Fruit fly (Drosophila melanogaster) whole organism, embryonic: ENCODE results near the gene CCAP.

Experiments used
- ATbp ChIP-seq: fragments of 200-800 bp; sonication (Bioruptor generic); optimal IDR thresholded peaks from 2 replicates; lab custom pipeline; 2017; ENCODE audit warnings: missing biosample characterization, mild to moderate bottlenecking, missing genetic modification characterization, missing genetic modification reagents
- B-H2 ChIP-seq: fragments of 200-800 bp; sonication (Bioruptor generic); optimal IDR thresholded peaks from 2 replicates; lab custom pipeline; 2018; ENCODE audit warnings: missing biosample characterization, mild to moderate bottlenecking, missing genetic modification characterization
- Bdp1 ChIP-seq: fragments of 200-800 bp; sonication (Bioruptor generic); optimal IDR thresholded peaks from 3 replicates; lab custom pipeline; 2016; ENCODE audit warnings: missing biosample characterization, missing genetic modification characterization
- Bgb ChIP-seq: fragments of 200-800 bp; sonication (Bioruptor generic); IDR thresholded peaks from 2 replicates; pipeline ENCODE4 v1.3.6; 2022; ENCODE audit warnings: missing biosample characterization, missing genetic modification characterization; ENCODE audit not compliant: partially characterized antibody
- CG10462 ChIP-seq: fragments of 200-800 bp; sonication (Bioruptor generic); optimal IDR thresholded peaks from 2 replicates; lab custom pipeline; 2016; ENCODE audit warnings: missing biosample characterization, missing genetic modification characterization
- CG11695 ChIP-seq: fragments of 200-800 bp; sonication (Bioruptor generic); IDR thresholded peaks from 3 replicates; pipeline ENCODE4 v1.3.6; 2022; ENCODE audit warnings: missing biosample characterization, missing genetic modification characterization
- CG1233 ChIP-seq: fragments of 200-800 bp; sonication (Bioruptor generic); optimal IDR thresholded peaks from 4 replicates; lab custom pipeline; 2018; ENCODE audit warnings: missing biosample characterization, mild to moderate bottlenecking, missing genetic modification characterization
- CG13424 ChIP-seq: fragments of 200-800 bp; sonication (Bioruptor generic); optimal IDR thresholded peaks from 2 replicates; lab custom pipeline; 2019; ENCODE audit warnings: missing biosample characterization, mild to moderate bottlenecking, missing genetic modification characterization, moderate library complexity
- CG14014 ChIP-seq: fragments of 200-800 bp; sonication (Bioruptor generic); IDR thresholded peaks from 2 replicates; pipeline ENCODE4 v1.3.6; 2022; ENCODE audit warnings: missing biosample characterization, missing genetic modification characterization
- CG14050 ChIP-seq: fragments of 200-800 bp; sonication (Bioruptor generic); IDR thresholded peaks from 3 replicates; pipeline ENCODE4 v1.3.6; 2022; ENCODE audit warnings: missing biosample characterization, missing genetic modification characterization
- CG15073 ChIP-seq: fragments of 200-800 bp; sonication (Bioruptor generic); optimal IDR thresholded peaks from 2 replicates; lab custom pipeline; 2016; ENCODE audit warnings: missing biosample characterization, missing genetic modification characterization
- CG15514 ChIP-seq: fragments of 200-800 bp; sonication (Bioruptor generic); optimal IDR thresholded peaks from 3 replicates; lab custom pipeline; 2017; ENCODE audit warnings: missing biosample characterization, missing genetic modification characterization, mild to moderate bottlenecking, moderate library complexity, missing genetic modification reagents
- CG18262 ChIP-seq: fragments of 200-800 bp; optimal IDR thresholded peaks from 3 replicates; lab custom pipeline; 2019; ENCODE audit warnings: missing biosample characterization, mild to moderate bottlenecking, missing genetic modification characterization, moderate library complexity
- CG2875 ChIP-seq: fragments of 200-800 bp; sonication (Bioruptor generic); optimal IDR thresholded peaks from 2 replicates; lab custom pipeline; 2017; ENCODE audit warnings: missing biosample characterization, mild to moderate bottlenecking, missing genetic modification characterization, missing genetic modification reagents
- CG32772 ChIP-seq: fragments of 200-800 bp; sonication (Bioruptor generic); IDR thresholded peaks from 2 replicates; pipeline ENCODE4 v1.3.6; 2022; ENCODE audit warnings: missing biosample characterization, missing genetic modification characterization
- CG6654 ChIP-seq: fragments of 200-800 bp; sonication (Bioruptor generic); optimal IDR thresholded peaks from 2 replicates; lab custom pipeline; 2017; ENCODE audit warnings: missing biosample characterization, mild to moderate bottlenecking, missing genetic modification characterization
- Dip2 ChIP-seq: fragments of 200-800 bp; sonication (Bioruptor generic); IDR thresholded peaks from 2 replicates; pipeline ENCODE4 v1.3.6; 2022; ENCODE audit warnings: missing biosample characterization, missing genetic modification characterization
- Drgx ChIP-seq: fragments of 200-800 bp; sonication (Bioruptor generic); IDR thresholded peaks from 2 replicates; pipeline ENCODE4 v1.3.6; 2022; ENCODE audit warnings: missing biosample characterization, missing genetic modification characterization
- HLH4C ChIP-seq: fragments of 200-800 bp; sonication (Bioruptor generic); IDR thresholded peaks from 3 replicates; pipeline ENCODE4 v1.3.6; 2022; ENCODE audit warnings: missing biosample characterization, missing genetic modification characterization; ENCODE audit not compliant: partially characterized antibody
- Hmx ChIP-seq: fragments of 200-800 bp; sonication (Bioruptor generic); optimal IDR thresholded peaks from 2 replicates; lab custom pipeline; 2016; ENCODE audit warnings: missing biosample characterization, missing genetic modification characterization
- Myb ChIP-seq: fragments of 200-800 bp; sonication (Bioruptor generic); optimal IDR thresholded peaks from 2 replicates; lab custom pipeline; 2016; ENCODE audit warnings: missing biosample characterization, missing genetic modification characterization
- Ravus ChIP-seq: fragments of 200-800 bp; sonication (Bioruptor generic); IDR thresholded peaks from 2 replicates; pipeline ENCODE4 v1.3.6; 2022; ENCODE audit warnings: missing biosample characterization, missing genetic modification characterization
- Sin3A ChIP-seq: fragments of >200 bp; optimal IDR thresholded peaks from 2 replicates; lab custom pipeline; 2018
- Six4 ChIP-seq: fragments of 200-800 bp; sonication (Bioruptor generic); optimal IDR thresholded peaks from 2 replicates; lab custom pipeline; 2016; ENCODE audit warnings: missing biosample characterization, missing genetic modification characterization
- Sry-δ ChIP-seq: fragments of 200-800 bp; sonication (Bioruptor generic); optimal IDR thresholded peaks from 2 replicates; lab custom pipeline; 2016; ENCODE audit warnings: missing biosample characterization, missing genetic modification characterization
- amos ChIP-seq: fragments of 200-800 bp; sonication (Bioruptor generic); IDR thresholded peaks from 2 replicates; pipeline ENCODE4 v1.3.6; 2022; ENCODE audit warnings: missing biosample characterization, missing genetic modification characterization; ENCODE audit not compliant: partially characterized antibody
- bsh ChIP-seq, 2 experiments: fragments of 200-800 bp; sonication (Bioruptor generic); optimal IDR thresholded peaks; 2 replicates each; lab custom pipeline; 2017 to 2018; ENCODE audit warnings: mild to moderate bottlenecking in 2 of 2, missing biosample characterization in 2 of 2, missing genetic modification characterization in 2 of 2, moderate library complexity in 1 of 2
- chm ChIP-seq: fragments of 200-800 bp; sonication (Bioruptor generic); IDR thresholded peaks from 2 replicates; pipeline ENCODE4 v1.3.6; 2022; ENCODE audit warnings: missing biosample characterization, missing genetic modification characterization
- corto ChIP-seq: fragments of 200-800 bp; sonication (Bioruptor generic); optimal IDR thresholded peaks from 2 replicates; lab custom pipeline; 2016; ENCODE audit warnings: missing biosample characterization, mild to moderate bottlenecking, missing genetic modification characterization, moderate library complexity
- crp ChIP-seq, 2 experiments: fragments of 200-800 bp; sonication (Bioruptor generic); optimal IDR thresholded peaks; 2 replicates in 1 of 2; 3 replicates in 1 of 2; lab custom pipeline; 2017; ENCODE audit warnings: missing biosample characterization in 2 of 2, missing genetic modification characterization in 2 of 2, mild to moderate bottlenecking in 1 of 2, moderate library complexity in 1 of 2
- dmrt99B ChIP-seq: fragments of 200-800 bp; sonication (Bioruptor generic); optimal IDR thresholded peaks from 2 replicates; lab custom pipeline; 2018; ENCODE audit warnings: missing biosample characterization, mild to moderate bottlenecking, missing genetic modification characterization, moderate library complexity
- gsb-n ChIP-seq: fragments of 200-800 bp; sonication (Bioruptor generic); optimal IDR thresholded peaks from 3 replicates; lab custom pipeline; 2018; ENCODE audit warnings: missing biosample characterization, mild to moderate bottlenecking, missing genetic modification characterization
- hkb ChIP-seq, 2 experiments: fragments of 200-800 bp in 1 of 2; fragments of >200 bp in 1 of 2; sonication (Bioruptor generic) in 1 of 2; IDR thresholded peaks in 1 of 2; optimal IDR thresholded peaks in 1 of 2; 2 replicates each; pipeline versions ENCODE4 v1.3.6 to Lab custom; 2017 to 2022; ENCODE audit warnings: missing biosample characterization in 1 of 2, missing genetic modification characterization in 1 of 2
- ind ChIP-seq: fragments of 200-800 bp; sonication (Bioruptor generic); optimal IDR thresholded peaks from 3 replicates; lab custom pipeline; 2016; ENCODE audit warnings: missing biosample characterization, missing genetic modification characterization
- jigr1 ChIP-seq: fragments of 200-800 bp; sonication (Bioruptor generic); IDR thresholded peaks from 3 replicates; pipeline ENCODE4 v1.3.6; 2022; ENCODE audit warnings: missing biosample characterization, missing genetic modification characterization
- kay ChIP-seq: fragments of 200-800 bp; sonication (Bioruptor generic); optimal IDR thresholded peaks from 2 replicates; lab custom pipeline; 2016; ENCODE audit warnings: missing biosample characterization, missing genetic modification characterization
- mld ChIP-seq: fragments of 200-800 bp; sonication (Bioruptor generic); IDR thresholded peaks from 3 replicates; pipeline ENCODE4 v1.3.6; 2022; ENCODE audit warnings: missing biosample characterization, missing genetic modification characterization; ENCODE audit not compliant: partially characterized antibody
- nerfin-1 ChIP-seq: fragments of 200-800 bp; sonication (Bioruptor generic); optimal IDR thresholded peaks from 3 replicates; lab custom pipeline; 2019; ENCODE audit warnings: missing biosample characterization, mild to moderate bottlenecking, missing genetic modification characterization, moderate library complexity
- nom ChIP-seq: fragments of 200-800 bp; sonication (Bioruptor generic); optimal IDR thresholded peaks from 2 replicates; lab custom pipeline; 2017; ENCODE audit warnings: missing biosample characterization, missing genetic modification characterization, mild to moderate bottlenecking, moderate library complexity, missing genetic modification reagents
- otp ChIP-seq: fragments of 200-800 bp; sonication (Bioruptor generic); IDR thresholded peaks from 3 replicates; pipeline ENCODE4, ENCODE4 v1.3.6; 2022; ENCODE audit warnings: missing biosample characterization, missing genetic modification characterization
- pum ChIP-seq: fragments of 200-800 bp; sonication (Bioruptor generic); optimal IDR thresholded peaks from 2 replicates; lab custom pipeline; 2016; ENCODE audit warnings: missing biosample characterization, missing genetic modification characterization
- scrt ChIP-seq: fragments of 200-800 bp; sonication (Bioruptor generic); optimal IDR thresholded peaks from 2 replicates; lab custom pipeline; 2018; ENCODE audit warnings: missing biosample characterization, mild to moderate bottlenecking, missing genetic modification characterization, moderate library complexity
- sd ChIP-seq: fragments of 200-800 bp; sonication (Bioruptor generic); optimal IDR thresholded peaks from 3 replicates; lab custom pipeline; 2018; ENCODE audit warnings: missing biosample characterization, mild to moderate bottlenecking, missing genetic modification characterization, moderate library complexity
- sens ChIP-seq: fragments of 200-800 bp; sonication (Bioruptor generic); peaks from one replicate; lab custom pipeline; 2016; ENCODE audit warnings: missing biosample characterization, missing genetic modification characterization
- sob ChIP-seq: fragments of 200-800 bp; sonication (Bioruptor generic); IDR thresholded peaks from 2 replicates; pipeline ENCODE4 v1.3.6; 2022; ENCODE audit warnings: missing biosample characterization, missing genetic modification characterization
- sqz ChIP-seq: fragments of 200-800 bp; sonication (Bioruptor generic); optimal IDR thresholded peaks from 3 replicates; lab custom pipeline; 2018; ENCODE audit warnings: missing biosample characterization, mild to moderate bottlenecking, missing genetic modification characterization
- wor ChIP-seq: fragments of 200-800 bp; sonication (Bioruptor generic); IDR thresholded peaks from 2 replicates; pipeline ENCODE4 v1.3.6; 2022; ENCODE audit warnings: missing biosample characterization, missing genetic modification characterization

The CCAP gene

dm6 chr3R:22724149-22724973 lies 22.5 kb upstream of the CCAP start, which contains the start of gene Irp-1A (continued):
- TF ChIP-seq dmrt99B (peak; percentile 83), chm (no peak), corto (GFP tag; lab: Kevin White, UChicago) (no peak), sens (GFP tag; lab: Kevin White, UChicago) (peak; percentile 90), jigr1 (GFP tag; lab: Robert Waterston, UW) (no peak), pum (peak; percentile 7)

- no peak for TF ChIP-seq wor (GFP tag; lab: Robert Waterston, UW)
- TF ChIP-seq Hmx = no peak
- peak; percentile 89 for TF ChIP-seq sqz (GFP tag; lab: Kevin White, UChicago)
- TF ChIP-seq Myb (GFP tag; lab: Kevin White, UChicago) = no peak
- TF ChIP-seq HLH4C (GFP tag; lab: Robert Waterston, UW) = peak; percentile 63; the same call in 2 of the 3 replicates
- TF ChIP-seq Dip2 (GFP tag; lab: Robert Waterston, UW) = no peak
- no peak for TF ChIP-seq Ravus (GFP tag; lab: Robert Waterston, UW)
- TF ChIP-seq CG15514 (GFP tag; lab: Kevin White, UChicago) = peak; percentile 38
- no peak for TF ChIP-seq hkb (optimal IDR thresholded peaks at IDR 0.05; lab: Kevin White, UChicago)
- TF ChIP-seq hkb (GFP tag; IDR thresholded peaks at IDR 0.05; lab: Robert Waterston, UW) = no peak
- peak; percentile 95 for TF ChIP-seq nom (GFP tag; lab: Kevin White, UChicago)
- TF ChIP-seq CG32772 (GFP tag; lab: Robert Waterston, UW) = peak; percentile 60
- TF ChIP-seq amos (GFP tag; lab: Robert Waterston, UW) = peak; percentile 65
- TF ChIP-seq CG18262 (tag; lab: Kevin White, UChicago) = peak; percentile 18
- peak; percentile 55; the same call in 1 of the 3 replicates for TF ChIP-seq mld (GFP tag; lab: Robert Waterston, UW)
- no peak for TF ChIP-seq CG14050 (GFP tag; lab: Robert Waterston, UW)
- TF ChIP-seq CG6654 = no peak
- no peak for TF ChIP-seq CG2875 (GFP tag; lab: Kevin White, UChicago)
- TF ChIP-seq CG11695 (GFP tag; lab: Robert Waterston, UW) = no peak
- no peak for TF ChIP-seq CG1233
- TF ChIP-seq Bgb (GFP tag; lab: Robert Waterston, UW) = peak; percentile 76
- TF ChIP-seq kay (GFP tag; lab: Kevin White, UChicago) = peak; percentile 81
- TF ChIP-seq CG13424 (tag; lab: Kevin White, UChicago) = no peak
- peak in 1 of 2 experiments; percentile 94 for TF ChIP-seq bsh (GFP tag; optimal IDR thresholded peaks at IDR 0.05; lab: Kevin White, UChicago)
- no peak for TF ChIP-seq crp (GFP tag; optimal IDR thresholded peaks at IDR 0.05; lab: Kevin White, UChicago)
- TF ChIP-seq CG10462 (GFP tag; lab: Kevin White, UChicago) = no peak
- peak; percentile 40; the same call in 1 of the 2 replicates for TF ChIP-seq Drgx (GFP tag; lab: Robert Waterston, UW)
- no peak for TF ChIP-seq B-H2
- no peak for TF ChIP-seq Six4 (GFP tag; lab: Kevin White, UChicago)
- peak; percentile 20 for TF ChIP-seq Sin3A (lab: Kevin White, UChicago)
- no peak for TF ChIP-seq otp
- TF ChIP-seq scrt (GFP tag; lab: Kevin White, UChicago) = no peak
- TF ChIP-seq sob (GFP tag; lab: Robert Waterston, UW) = no peak
- TF ChIP-seq Sry-δ (GFP tag; lab: Kevin White, UChicago) = peak; percentile 53
- peak; percentile 72 for TF ChIP-seq nerfin-1 (tag; lab: Kevin White, UChicago)
- peak; percentile 69 for TF ChIP-seq sd (tag; lab: Kevin White, UChicago)
- TF ChIP-seq ind (GFP tag; lab: Kevin White, UChicago) = no peak
- no peak for TF ChIP-seq CG14014 (GFP tag; lab: Robert Waterston, UW)
- TF ChIP-seq CG15073 (GFP tag; lab: Kevin White, UChicago) = no peak
- TF ChIP-seq ATbp (GFP tag; lab: Kevin White, UChicago) = no peak
- peak; percentile 9 for TF ChIP-seq gsb-n (tag; lab: Kevin White, UChicago)
- TF ChIP-seq Bdp1 = no peak
Observed at dm6 chr3R:22720808-22721306, 19.0 kb upstream of the CCAP start, which contains the start of gene wge. Gene wge, minus strand, starts transcription at chr3R:22721150.
